Worm (Caenorhabditis elegans): ENCODE results near the gene ssq-4.
"Not testable (repeated sequence)": the region's sequence is repeated elsewhere in the genome, so short reads cannot be mapped to it uniquely, and the experiment has no call there.

ssq-4 gene

ce11 chrIV:5016461-5016860 is at the start of gene ssq-4:
ssq-4 (plus strand) TSS chrIV:5016479.
- not testable (repeated sequence) for TF ChIP-seq hlh-8, ceh-31, tbx-7 (tag; optimal IDR thresholded peaks at IDR 0.05)

- no peak for TF ChIP-seq ceh-9 (tag; optimal IDR thresholded peaks at IDR 0.05)
- TF ChIP-seq K02D7.2 (tag; optimal IDR thresholded peaks at IDR 0.05): no peak
- no peak for TF ChIP-seq ceh-34 (tag; optimal IDR thresholded peaks at IDR 0.05)
- no peak for TF ChIP-seq hlh-30 (tag; optimal IDR thresholded peaks at IDR 0.05; ENCODE audit: insufficient read depth)
- TF ChIP-seq pag-3 (tag; optimal IDR thresholded peaks at IDR 0.05; ENCODE audit: borderline replicate concordance): no peak
These were observed 46.9 kb upstream of the ssq-4 start, which contains the start of gene Y9C9A.13 for ce11 chrIV:4969419-4969818. Y9C9A.13 (minus strand) TSS chrIV:4969519.

- no peak for TF ChIP-seq zip-5 (tag; optimal IDR thresholded peaks at IDR 0.05)
- no peak for TF ChIP-seq lim-6 (tag; optimal IDR thresholded peaks at IDR 0.05)
- no peak for TF ChIP-seq Y22D7AL.16 (tag; optimal IDR thresholded peaks at IDR 0.05)
- no peak for TF ChIP-seq che-1 (tag; optimal IDR thresholded peaks at IDR 0.05)
- TF ChIP-seq unc-55 (GFP tag; optimal IDR thresholded peaks at IDR 0.05): no peak
- no peak for TF ChIP-seq ceh-9 (tag; optimal IDR thresholded peaks at IDR 0.05)
- TF ChIP-seq ceh-19 (GFP tag; optimal IDR thresholded peaks at IDR 0.05): no peak
- no peak for TF ChIP-seq ceh-31 (tag; optimal IDR thresholded peaks at IDR 0.05)
- TF ChIP-seq ztf-16 (tag; optimal IDR thresholded peaks at IDR 0.05): no peak
- no peak for TF ChIP-seq ref-2 (tag; optimal IDR thresholded peaks at IDR 0.05)
- TF ChIP-seq ceh-6 (GFP tag; optimal IDR thresholded peaks at IDR 0.05): no peak
- TF ChIP-seq sox-4 (tag; optimal IDR thresholded peaks at IDR 0.05): no peak
- no peak for TF ChIP-seq dve-1 (tag; optimal IDR thresholded peaks at IDR 0.05)
- no peak for TF ChIP-seq sox-2 (GFP tag; IDR thresholded peaks at IDR 0.05)
- TF ChIP-seq ttx-3 (tag; optimal IDR thresholded peaks at IDR 0.05): no peak
- no peak for TF ChIP-seq ceh-18 (tag; optimal IDR thresholded peaks at IDR 0.05)
- TF ChIP-seq ahr-1 (tag; optimal IDR thresholded peaks at IDR 0.05): no peak
- no peak for TF ChIP-seq hlh-13 (GFP tag; optimal IDR thresholded peaks at IDR 0.05)
These were observed 40.3 kb upstream of the ssq-4 start, which contains the start of gene Y9C9A.16 for ce11 chrIV:4975995-4976394. Y9C9A.16 (minus strand) TSS chrIV:4976125.

- TF ChIP-seq ahr-1 (tag; optimal IDR thresholded peaks at IDR 0.05): no peak
- no peak for TF ChIP-seq pat-9 (tag; optimal IDR thresholded peaks at IDR 0.05)
- no peak for TF ChIP-seq unc-3 (GFP tag; conservative IDR thresholded peaks at IDR 0.05)
- TF ChIP-seq unc-3 (tag; optimal IDR thresholded peaks at IDR 0.05): no peak
- no peak for TF ChIP-seq ceh-34 (tag; optimal IDR thresholded peaks at IDR 0.05)
- TF ChIP-seq ceh-18 (tag; optimal IDR thresholded peaks at IDR 0.05): no peak
- TF ChIP-seq unc-55 (GFP tag; optimal IDR thresholded peaks at IDR 0.05): no peak
- TF ChIP-seq ceh-9 (tag; optimal IDR thresholded peaks at IDR 0.05): no peak
- TF ChIP-seq zip-5 (tag; optimal IDR thresholded peaks at IDR 0.05): no peak
- no peak for TF ChIP-seq madf-2 (tag; optimal IDR thresholded peaks at IDR 0.05)
- no peak for TF ChIP-seq hlh-15 (tag; optimal IDR thresholded peaks at IDR 0.05)
- TF ChIP-seq sdc-2 (tag; optimal IDR thresholded peaks at IDR 0.05): no peak
- no peak for TF ChIP-seq pax-1 (tag; optimal IDR thresholded peaks at IDR 0.05)
- TF ChIP-seq tbx-2 (tag; optimal IDR thresholded peaks at IDR 0.05): no peak
These were observed 39.0 kb upstream of the ssq-4 start, which contains the start of gene E03H12.5 for ce11 chrIV:4977176-4977693. E03H12.5 (plus strand) TSS chrIV:4977226.

ce11 chrIV:4981027-4981426 is 35.3 kb upstream of the ssq-4 start, which contains the start of gene srz-24:
srz-24 (minus strand) TSS chrIV:4981127.
- TF ChIP-seq gmeb-2 (tag; optimal IDR thresholded peaks at IDR 0.05) (no peak), nhr-11 (tag; optimal IDR thresholded peaks at IDR 0.05) (no peak), ttx-3 (tag; optimal IDR thresholded peaks at IDR 0.05) (no peak)

Data from whole organism, late embryonic.